Fruit fly (Drosophila melanogaster): Measurements from ENCODE around the gene SNF4Agamma.

The SNF4Agamma gene

DNA sequence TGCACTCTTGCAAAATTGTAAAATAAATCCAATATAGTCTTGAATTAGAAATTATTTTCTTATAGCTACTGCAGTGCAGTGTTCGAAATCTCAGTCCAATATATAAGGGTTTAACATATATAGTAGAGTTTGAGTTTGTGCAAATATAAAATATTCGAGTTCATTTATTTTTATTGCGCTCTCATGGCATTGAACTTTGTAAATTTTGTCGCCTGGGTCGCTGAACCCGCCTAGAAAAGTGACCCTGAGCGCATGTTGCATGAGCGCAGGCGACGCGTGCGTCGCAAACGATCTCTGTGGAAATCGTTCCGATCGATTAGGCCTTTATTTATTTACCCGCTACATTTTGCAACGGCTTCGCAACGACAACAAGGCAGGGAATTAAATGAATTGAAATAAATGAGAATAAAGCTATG lies 59.4 kb downstream of the SNF4Agamma start (continued):
- TF ChIP-seq hkb (optimal IDR thresholded peaks at IDR 0.05), result no peak
- TF ChIP-seq hkb (GFP tag; IDR thresholded peaks at IDR 0.05), result 0 out of 2 replicates have a peak, but pooled peaks have one; percentile 19
- no peak for TF ChIP-seq hb (GFP tag; IDR thresholded peaks at IDR 0.05; ENCODE audit: partially characterized antibody)
- TF ChIP-seq Xbp1 (GFP tag; optimal IDR thresholded peaks at IDR 0.05), result peak; percentile 31
- peak; percentile 5 for TF ChIP-seq CG7839 (tag; optimal IDR thresholded peaks at IDR 0.05)
- no peak for TF ChIP-seq CkIIα-i1 (GFP tag; IDR thresholded peaks at IDR 0.05)
- no peak for TF ChIP-seq HmgZ (tag; optimal IDR thresholded peaks at IDR 0.05)
- TF ChIP-seq CG4328 (GFP tag; optimal IDR thresholded peaks at IDR 0.05), result no peak
- TF ChIP-seq unpg (GFP tag; optimal IDR thresholded peaks at IDR 0.05), result peak; percentile 50
- no peak for TF ChIP-seq eve (GFP tag; optimal IDR thresholded peaks at IDR 0.05)
- TF ChIP-seq CG4404 (GFP tag; IDR thresholded peaks at IDR 0.05), result no peak
- TF ChIP-seq CG17912 (GFP tag; optimal IDR thresholded peaks at IDR 0.05), result peak; percentile 3
- TF ChIP-seq stc (GFP tag; IDR thresholded peaks at IDR 0.05), result no peak
- TF ChIP-seq CG2712 (tag; optimal IDR thresholded peaks at IDR 0.05), result peak; percentile 46
- peak; percentile 39 for TF ChIP-seq Ptx1 (GFP tag; IDR thresholded peaks at IDR 0.05)
- peak; percentile 40 for TF ChIP-seq grau (tag; optimal IDR thresholded peaks at IDR 0.05)
- TF ChIP-seq chif (GFP tag; optimal IDR thresholded peaks at IDR 0.05), result peak; percentile 21 to 30
- TF ChIP-seq Lhr (GFP tag; optimal IDR thresholded peaks at IDR 0.05), result no peak
- TF ChIP-seq dpn (GFP tag; optimal IDR thresholded peaks at IDR 0.05), result peak in 1 of 2 experiments; percentile 22
- peak; percentile 19 for TF ChIP-seq NfI (GFP tag; optimal IDR thresholded peaks at IDR 0.05)
- TF ChIP-seq Fer1 (GFP tag; optimal IDR thresholded peaks at IDR 0.05), result no peak
- TF ChIP-seq mld (GFP tag; IDR thresholded peaks at IDR 0.05; ENCODE audit: partially characterized antibody), result no peak
- TF ChIP-seq CG10267 (tag; optimal IDR thresholded peaks at IDR 0.05), result peak; percentile 4
- TF ChIP-seq Fer2 (tag; optimal IDR thresholded peaks at IDR 0.05), result no peak
- TF ChIP-seq gfzf (GFP tag; optimal IDR thresholded peaks at IDR 0.05), result no peak
- TF ChIP-seq CG8765 (GFP tag; IDR thresholded peaks at IDR 0.05), result 0 out of 2 replicates have a peak, but pooled peaks have one; percentile 9
- TF ChIP-seq CG18476 (GFP tag; optimal IDR thresholded peaks at IDR 0.05), result peak; percentile 29
- no peak for TF ChIP-seq E2f1 (GFP tag; IDR thresholded peaks at IDR 0.05)
- TF ChIP-seq Camta (GFP tag; optimal IDR thresholded peaks at IDR 0.05), result no peak
- no peak for TF ChIP-seq CG13296 (GFP tag; optimal IDR thresholded peaks at IDR 0.05)
- no peak for TF ChIP-seq CG8281 (tag; optimal IDR thresholded peaks at IDR 0.05)
- TF ChIP-seq nerfin-1 (tag; optimal IDR thresholded peaks at IDR 0.05), result no peak
- no peak for TF ChIP-seq Rx (GFP tag; IDR thresholded peaks at IDR 0.05)
- TF ChIP-seq CG12071 (GFP tag; optimal IDR thresholded peaks at IDR 0.05), result no peak
- TF ChIP-seq Hey (tag; optimal IDR thresholded peaks at IDR 0.05), result no peak
- TF ChIP-seq CG18619 (GFP tag; optimal IDR thresholded peaks at IDR 0.05), result peak; percentile 42
- TF ChIP-seq CG9609 (GFP tag; optimal IDR thresholded peaks at IDR 0.05), result no peak

DNA sequence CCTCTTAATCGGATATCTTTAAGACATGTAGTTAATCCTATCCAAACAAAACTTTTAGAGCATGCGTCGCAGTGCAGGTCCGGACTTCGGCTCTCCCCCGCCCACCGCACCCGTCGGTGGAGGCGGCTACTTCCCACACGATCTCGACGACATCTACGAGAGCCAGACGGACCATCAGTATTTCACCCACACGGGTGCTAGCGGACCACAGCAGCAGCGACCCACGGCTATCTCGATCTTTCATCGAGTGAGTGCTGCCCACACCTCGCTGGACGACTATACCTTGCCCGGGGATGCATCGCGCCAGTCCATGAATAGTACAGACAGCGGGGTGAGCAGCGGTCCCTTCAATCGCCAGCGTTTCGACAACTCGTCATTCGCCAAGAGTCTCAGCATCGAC lies 61.1 kb downstream of the SNF4Agamma start:
- TF ChIP-seq sr (GFP tag; IDR thresholded peaks at IDR 0.05) (peak; percentile 96), Dll (GFP tag; IDR thresholded peaks at IDR 0.05; ENCODE audit: partially characterized antibody) (no peak), CG9932 (GFP tag; IDR thresholded peaks at IDR 0.05) (0 out of 2 replicates have a peak, but pooled peaks have one; percentile 24)

DNA sequence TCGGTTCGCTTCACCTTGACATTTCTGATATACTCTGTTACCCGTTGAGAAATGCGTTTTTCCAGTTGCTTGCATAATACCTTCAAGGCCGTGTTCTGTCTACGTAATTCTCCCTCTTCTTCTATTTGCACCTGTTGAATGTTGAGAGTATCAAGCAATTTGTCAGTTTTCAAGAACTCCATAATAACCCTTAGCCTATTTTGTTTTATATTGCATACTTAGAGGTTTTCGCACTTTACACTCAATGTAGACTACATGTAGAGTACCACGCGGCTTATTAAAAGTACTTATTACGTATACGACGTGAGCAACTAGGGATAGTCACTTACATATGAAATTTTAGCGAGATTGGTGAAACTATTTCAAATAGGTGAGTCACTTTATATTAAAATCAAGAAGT lies 62.6 kb downstream of the SNF4Agamma start:
- TF ChIP-seq CTCF (GFP tag; optimal IDR thresholded peaks at IDR 0.05) (peak; percentile 69), pho (GFP tag; optimal IDR thresholded peaks at IDR 0.05) (peak; percentile 10), bbx (GFP tag; IDR thresholded peaks at IDR 0.05; ENCODE audit: partially characterized antibody) (peak; percentile 41; the same call in 1 of the 2 replicates), sr (GFP tag; IDR thresholded peaks at IDR 0.05) (no peak), MTF-1 (GFP tag; optimal IDR thresholded peaks at IDR 0.05; ENCODE audit: borderline replicate concordance) (no peak), amos (GFP tag; IDR thresholded peaks at IDR 0.05; ENCODE audit: partially characterized antibody) (peak; percentile 48; the same call in 1 of the 2 replicates), vnd (GFP tag; IDR thresholded peaks at IDR 0.05; ENCODE audit: partially characterized antibody) (0 out of 3 replicates have a peak, but pooled peaks have one; percentile 24), sim (GFP tag; IDR thresholded peaks at IDR 0.05) (no peak), Pdp1 (GFP tag; optimal IDR thresholded peaks at IDR 0.05) (peak in 1 of 2 experiments; percentile 90), Optix (GFP tag; IDR thresholded peaks at IDR 0.05) (no peak), HHEX (GFP tag; optimal IDR thresholded peaks at IDR 0.05) (no peak)
